Worm (Caenorhabditis elegans) whole organism, L2 larva: Measurements from ENCODE around the gene gst-7.

ENCODE experiments used
- C34F6.9 ChIP-seq: fragments of 150-350 bp; optimal IDR thresholded peaks from 2 replicates; lab custom pipeline; 2014; ENCODE audit warnings: missing biosample characterization, missing genetic modification characterization
- F13H6.1 ChIP-seq: sonication (generic microtip); optimal IDR thresholded peaks from 2 replicates; lab custom pipeline; 2016; ENCODE audit warnings: missing genetic modification characterization, missing compliant biosample characterization
- R02D3.7 ChIP-seq: fragments of 150-350 bp; optimal IDR thresholded peaks from 2 replicates; lab custom pipeline; 2014; ENCODE audit warnings: missing biosample characterization, missing genetic modification characterization
- Y55F3AM.14 ChIP-seq: fragments of 200-800 bp; sonication (Bioruptor generic); optimal IDR thresholded peaks from 2 replicates; lab custom pipeline; 2018; ENCODE audit warnings: mild to moderate bottlenecking, missing genetic modification characterization, missing compliant biosample characterization
- ZK546.5 ChIP-seq: sonication (generic microtip); optimal IDR thresholded peaks from 2 replicates; lab custom pipeline; 2017; ENCODE audit warnings: missing biosample characterization, missing genetic modification characterization
- alr-1 ChIP-seq: fragments of 150-350 bp; optimal IDR thresholded peaks from 2 replicates; lab custom pipeline; 2014; ENCODE audit warnings: missing biosample characterization, missing genetic modification characterization
- aly-2 ChIP-seq: fragments of 150-350 bp; optimal IDR thresholded peaks from 2 replicates; lab custom pipeline; 2014; ENCODE audit warnings: missing biosample characterization, missing genetic modification characterization
- ama-1 ChIP-seq: fragments of 150-350 bp; optimal IDR thresholded peaks from 2 replicates; lab custom pipeline; 2018; ENCODE audit warnings: inconsistent platforms
- blmp-1 ChIP-seq: sonication (generic microtip); optimal IDR thresholded peaks from 2 replicates; lab custom pipeline; 2017; ENCODE audit warnings: missing genetic modification characterization, mild to moderate bottlenecking, missing compliant biosample characterization, antibody characterized with exemption, moderate library complexity; ENCODE audit not compliant: insufficient read depth
- ceh-16 ChIP-seq: fragments of 150-350 bp; optimal IDR thresholded peaks from 2 replicates; lab custom pipeline; 2014; ENCODE audit warnings: missing biosample characterization, missing genetic modification characterization
- ceh-82 ChIP-seq: fragments of 150-350 bp; optimal IDR thresholded peaks from 2 replicates; lab custom pipeline; 2014; ENCODE audit warnings: missing biosample characterization, missing genetic modification characterization
- crh-2 ChIP-seq: sonication (generic microtip); optimal IDR thresholded peaks from 2 replicates; lab custom pipeline; 2017; ENCODE audit warnings: missing biosample characterization, missing genetic modification characterization
- dmd-4 ChIP-seq: sonication (generic microtip); optimal IDR thresholded peaks from 2 replicates; lab custom pipeline; 2017; ENCODE audit warnings: missing biosample characterization, missing genetic modification characterization
- egl-27 ChIP-seq: sonication (generic microtip); optimal IDR thresholded peaks from 3 replicates; lab custom pipeline; 2017; ENCODE audit warnings: missing biosample characterization, missing genetic modification reagents, missing genetic modification characterization
- elt-1 ChIP-seq: fragments of 150-350 bp; optimal IDR thresholded peaks from 2 replicates; lab custom pipeline; 2014; ENCODE audit warnings: missing biosample characterization, missing genetic modification characterization
- elt-3 ChIP-seq: sonication (generic microtip); optimal IDR thresholded peaks from 2 replicates; lab custom pipeline; 2017; ENCODE audit warnings: missing biosample characterization, missing genetic modification characterization
- fos-1 ChIP-seq: fragments of 150-350 bp; optimal IDR thresholded peaks from 2 replicates; lab custom pipeline; 2014; ENCODE audit warnings: missing biosample characterization, missing genetic modification characterization
- gmeb-1 ChIP-seq: fragments of 150-350 bp; optimal IDR thresholded peaks from 2 replicates; lab custom pipeline; 2014; ENCODE audit warnings: missing biosample characterization, missing genetic modification characterization
- lin-11 ChIP-seq: fragments of 150-350 bp; sonication (generic microtip); optimal IDR thresholded peaks from 2 replicates; lab custom pipeline; 2014; ENCODE audit warnings: missing biosample characterization, missing genetic modification characterization, inconsistent platforms, mixed read lengths
- lin-13 ChIP-seq: fragments of 150-350 bp; optimal IDR thresholded peaks from 2 replicates; lab custom pipeline; 2014; ENCODE audit warnings: missing biosample characterization, missing genetic modification reagents, missing genetic modification characterization
- lin-39 ChIP-seq: fragments of 150-350 bp; optimal IDR thresholded peaks from 2 replicates; lab custom pipeline; 2014; ENCODE audit warnings: missing biosample characterization, missing genetic modification reagents, missing genetic modification characterization
- lsy-2 ChIP-seq, 2 experiments: fragments of 150-350 bp in 1 of 2; sonication (generic microtip) in 1 of 2; optimal IDR thresholded peaks; 2 replicates each; lab custom pipeline; 2014 to 2017; ENCODE audit warnings: missing biosample characterization in 2 of 2, missing genetic modification characterization in 2 of 2
- mab-5 ChIP-seq: fragments of 150-350 bp; optimal IDR thresholded peaks from 2 replicates; lab custom pipeline; 2014; ENCODE audit warnings: missing biosample characterization, missing genetic modification characterization
- mbf-1 ChIP-seq: sonication (generic microtip); optimal IDR thresholded peaks from 2 replicates; lab custom pipeline; 2017; ENCODE audit warnings: missing biosample characterization, missing genetic modification characterization
- mdl-1 ChIP-seq, 2 experiments: fragments of 150-350 bp in 1 of 2; sonication (generic microtip) in 1 of 2; optimal IDR thresholded peaks; 2 replicates each; lab custom pipeline; 2017; ENCODE audit warnings: missing biosample characterization in 2 of 2, missing genetic modification characterization in 2 of 2
- nhr-10 ChIP-seq: sonication (generic microtip); optimal IDR thresholded peaks from 2 replicates; lab custom pipeline; 2017; ENCODE audit warnings: missing biosample characterization, missing genetic modification characterization
- nhr-11 ChIP-seq: fragments of 150-350 bp; optimal IDR thresholded peaks from 2 replicates; lab custom pipeline; 2014; ENCODE audit warnings: missing biosample characterization, missing genetic modification characterization
- nhr-12 ChIP-seq: fragments of 150-350 bp; optimal IDR thresholded peaks from 2 replicates; lab custom pipeline; 2014; ENCODE audit warnings: missing biosample characterization, missing genetic modification characterization
- nhr-129 ChIP-seq: fragments of 150-350 bp; optimal IDR thresholded peaks from 2 replicates; lab custom pipeline; 2014; ENCODE audit warnings: missing biosample characterization, missing genetic modification characterization
- nhr-21 ChIP-seq: fragments of 150-350 bp; optimal IDR thresholded peaks from 2 replicates; lab custom pipeline; 2014; ENCODE audit warnings: missing biosample characterization, missing genetic modification characterization
- nhr-23 ChIP-seq: fragments of 150-350 bp; optimal IDR thresholded peaks from 2 replicates; lab custom pipeline; 2014; ENCODE audit warnings: missing biosample characterization, missing genetic modification reagents, missing genetic modification characterization
- nhr-237 ChIP-seq: fragments of 150-350 bp; optimal IDR thresholded peaks from 2 replicates; lab custom pipeline; 2014; ENCODE audit warnings: missing biosample characterization, missing genetic modification characterization
- nhr-25 ChIP-seq: fragments of 150-350 bp; sonication (generic microtip); optimal IDR thresholded peaks from 3 replicates; lab custom pipeline; 2014; ENCODE audit warnings: missing biosample characterization, missing genetic modification characterization
- nhr-6 ChIP-seq: fragments of 150-350 bp; optimal IDR thresholded peaks from 2 replicates; lab custom pipeline; 2014; ENCODE audit warnings: missing biosample characterization, missing genetic modification characterization
- nhr-77 ChIP-seq: fragments of 150-350 bp; optimal IDR thresholded peaks from 2 replicates; lab custom pipeline; 2014; ENCODE audit warnings: missing biosample characterization, missing genetic modification characterization
- peb-1 ChIP-seq: fragments of 150-350 bp; optimal IDR thresholded peaks from 2 replicates; lab custom pipeline; 2014; ENCODE audit warnings: missing biosample characterization, missing genetic modification characterization
- sem-4 ChIP-seq: fragments of 150-350 bp; optimal IDR thresholded peaks from 2 replicates; lab custom pipeline; 2014; ENCODE audit warnings: missing biosample characterization, missing genetic modification reagents, missing genetic modification characterization
- skn-1 ChIP-seq: sonication (generic microtip); optimal IDR thresholded peaks from 2 replicates; lab custom pipeline; 2017; ENCODE audit warnings: missing biosample characterization, missing genetic modification characterization
- sma-3 ChIP-seq: sonication (generic microtip); optimal IDR thresholded peaks from 2 replicates; lab custom pipeline; 2016; ENCODE audit warnings: missing genetic modification reagents, missing genetic modification characterization, missing compliant biosample characterization
- sma-9 ChIP-seq, 2 experiments: fragments of 150-350 bp in 1 of 2; sonication (generic microtip) in 1 of 2; optimal IDR thresholded peaks; 2 replicates each; lab custom pipeline; 2014 to 2016; ENCODE audit warnings: missing genetic modification characterization in 2 of 2, mild to moderate bottlenecking in 1 of 2, missing biosample characterization in 1 of 2, missing compliant biosample characterization in 1 of 2, missing genetic modification reagents in 1 of 2, moderate library complexity in 1 of 2
- snpc-4 ChIP-seq: fragments of 150-350 bp; optimal IDR thresholded peaks from 2 replicates; lab custom pipeline; 2014; ENCODE audit warnings: missing biosample characterization, missing genetic modification characterization
- unc-39 ChIP-seq: fragments of 150-350 bp; optimal IDR thresholded peaks from 2 replicates; lab custom pipeline; 2014; ENCODE audit warnings: missing biosample characterization, missing genetic modification characterization
- unc-55 ChIP-seq: fragments of 150-350 bp; sonication (generic microtip); optimal IDR thresholded peaks from 3 replicates; lab custom pipeline; 2014; ENCODE audit warnings: missing biosample characterization, missing genetic modification reagents, missing genetic modification characterization
- unc-62 ChIP-seq: fragments of 150-350 bp; optimal IDR thresholded peaks from 2 replicates; lab custom pipeline; 2014; ENCODE audit warnings: missing biosample characterization, missing genetic modification reagents, missing genetic modification characterization
- zag-1 ChIP-seq: fragments of 150-350 bp; optimal IDR thresholded peaks from 2 replicates; lab custom pipeline; 2014; ENCODE audit warnings: missing biosample characterization, missing genetic modification characterization
- ztf-1 ChIP-seq: fragments of 200-800 bp; sonication (Bioruptor generic); conservative IDR thresholded peaks from 2 replicates; pipeline ENCODE4 v1.3.6; 2022; ENCODE audit warnings: missing genetic modification characterization, missing compliant biosample characterization
- ztf-11 ChIP-seq: sonication (generic microtip); optimal IDR thresholded peaks from 2 replicates; lab custom pipeline; 2017; ENCODE audit warnings: missing biosample characterization, missing genetic modification characterization
- ztf-4 ChIP-seq: fragments of 150-350 bp; optimal IDR thresholded peaks from 2 replicates; lab custom pipeline; 2014; ENCODE audit warnings: missing biosample characterization, missing genetic modification characterization

Gene gst-7

DNA sequence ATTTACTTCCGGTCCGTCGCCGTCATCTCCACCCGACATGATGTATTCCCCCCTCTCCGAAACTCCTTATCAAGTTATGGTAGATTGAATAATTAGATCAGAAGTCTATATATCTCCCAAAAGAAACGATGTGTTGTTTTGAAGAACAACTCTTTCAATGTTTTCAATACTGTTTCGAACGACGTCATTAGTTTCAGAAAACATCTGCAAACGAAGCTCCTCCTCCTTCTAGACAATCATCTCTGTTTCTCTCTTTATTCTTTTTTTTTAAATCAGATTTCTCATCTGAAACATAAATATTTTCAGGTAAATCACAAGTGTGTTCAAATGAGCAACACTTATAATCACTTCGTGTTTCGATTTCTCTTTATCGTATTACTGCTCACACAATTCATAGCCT lies 32.0 kb upstream of the gst-7 start, which contains the start of gene T23B7.3:
Gene T23B7.3 (plus strand): TSS at position 301 of the 400 bp plus-strand sequence.
- TF ChIP-seq lin-11 (tag; lab: Kevin White, UChicago) (no peak), fos-1 (tag; lab: Kevin White, UChicago) (no peak), F13H6.1 (tag; lab: Kevin White, UChicago) (no peak), lin-13 (GFP tag; lab: Kevin White, UChicago) (no peak), nhr-25 (no peak), ama-1 (lab: Kevin White, UChicago) (no peak), skn-1 (no peak), lsy-2 (tag; optimal IDR thresholded peaks at IDR 0.05; lab: Kevin White, UChicago) (no peak), nhr-10 (tag; lab: Kevin White, UChicago) (no peak), dmd-4 (no peak), aly-2 (tag; lab: Kevin White, UChicago) (no peak), nhr-237 (tag; lab: Kevin White, UChicago) (no peak), mdl-1 (tag; optimal IDR thresholded peaks at IDR 0.05; lab: Kevin White, UChicago) (no peak), mbf-1 (no peak), nhr-129 (no peak), elt-1 (tag; lab: Kevin White, UChicago) (no peak), ZK546.5 (tag; lab: Kevin White, UChicago) (no peak)
- TF ChIP-seq, all 48 proteins: peak for 0

DNA sequence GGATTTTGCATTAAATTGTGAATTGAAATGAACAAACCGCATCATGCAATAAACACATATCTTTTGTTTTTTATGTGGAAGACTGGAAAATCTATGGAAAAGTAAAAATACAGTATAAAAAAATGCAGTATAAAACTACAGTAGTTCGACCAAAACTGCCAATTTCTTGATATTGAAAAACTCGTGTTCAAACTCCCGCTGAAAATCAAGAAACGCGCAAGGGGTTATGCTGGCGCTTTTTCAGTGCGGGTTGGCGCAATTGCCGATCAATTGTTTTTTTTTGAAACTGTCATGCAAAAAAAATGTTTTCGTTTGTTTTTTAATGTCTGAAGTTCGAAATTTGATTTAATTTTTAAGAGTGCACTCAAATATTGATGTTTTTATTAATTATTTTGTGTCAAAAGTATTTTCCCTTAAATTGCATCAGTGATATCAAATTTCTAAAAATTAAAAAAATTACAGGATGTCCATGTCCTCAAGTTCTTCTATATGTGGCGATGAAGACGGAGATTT lies 30.2 kb upstream of the gst-7 start, which contains the start of gene dnj-9:
Gene dnj-9 (plus strand): TSS at position 463 of the 513 bp plus-strand sequence.
- peak; percentile 63 for TF ChIP-seq unc-62 (GFP tag; lab: Kevin White, UChicago)
- TF ChIP-seq R02D3.7 (tag; lab: Kevin White, UChicago), result peak; percentile 78
- TF ChIP-seq unc-39, result no peak
- TF ChIP-seq unc-55 (GFP tag; lab: Kevin White, UChicago), result peak; percentile 98
- TF ChIP-seq nhr-129, result peak; percentile 87
- peak; percentile 97 for TF ChIP-seq nhr-25
- TF ChIP-seq ama-1 (lab: Kevin White, UChicago), result peak; percentile 77
- no peak for TF ChIP-seq mbf-1
- peak; percentile 93 for TF ChIP-seq nhr-21 (tag; lab: Kevin White, UChicago)
- TF ChIP-seq sem-4 (tag; lab: Kevin White, UChicago), result peak; percentile 95
- peak; percentile 58 for TF ChIP-seq skn-1
- TF ChIP-seq elt-3 (tag; lab: Kevin White, UChicago), result no peak
- TF ChIP-seq aly-2 (tag; lab: Kevin White, UChicago), result no peak
- no peak for TF ChIP-seq nhr-23 (tag; lab: Kevin White, UChicago)
- peak; percentile 77 for TF ChIP-seq blmp-1 (tag; lab: Kevin White, UChicago)
- no peak for TF ChIP-seq lin-39 (tag; lab: Kevin White, UChicago)
- TF ChIP-seq nhr-11 (tag; lab: Kevin White, UChicago), result no peak
- TF ChIP-seq F13H6.1 (tag; lab: Kevin White, UChicago), result peak; percentile 96
- TF ChIP-seq gmeb-1 (tag; lab: Kevin White, UChicago), result peak; percentile 100
- no peak for TF ChIP-seq peb-1 (tag; lab: Kevin White, UChicago)
- TF ChIP-seq nhr-12, result peak; percentile 60
- TF ChIP-seq elt-1 (tag; lab: Kevin White, UChicago), result no peak
- TF ChIP-seq snpc-4 (tag; lab: Kevin White, UChicago), result peak; percentile 84
- TF ChIP-seq ztf-1 (GFP tag; lab: Robert Waterston, UW), result no peak
- peak; percentile 79 for TF ChIP-seq nhr-77 (tag; lab: Kevin White, UChicago)
- TF ChIP-seq lin-11 (tag; lab: Kevin White, UChicago), result peak; percentile 90
- peak; percentile 96 for TF ChIP-seq crh-2 (tag; lab: Kevin White, UChicago)
- TF ChIP-seq mdl-1 (tag; optimal IDR thresholded peaks at IDR 0.05; lab: Kevin White, UChicago), result peak in 1 of 2 experiments; percentile 62
- TF ChIP-seq egl-27, result peak; percentile 94
- peak; percentile 38 for TF ChIP-seq alr-1 (tag; lab: Kevin White, UChicago)
- TF ChIP-seq nhr-10 (tag; lab: Kevin White, UChicago), result peak; percentile 91
- peak; percentile 89 for TF ChIP-seq nhr-6 (tag; lab: Kevin White, UChicago)
- TF ChIP-seq Y55F3AM.14 (GFP tag; lab: Kevin White, UChicago), result no peak
- TF ChIP-seq zag-1 (tag; lab: Kevin White, UChicago), result peak; percentile 85
- peak; percentile 77 for TF ChIP-seq fos-1 (tag; lab: Kevin White, UChicago)
- no peak for TF ChIP-seq ztf-11
- peak; percentile 95 to 96 for TF ChIP-seq lsy-2 (tag; optimal IDR thresholded peaks at IDR 0.05; lab: Kevin White, UChicago)
- TF ChIP-seq mab-5 (tag; lab: Kevin White, UChicago), result peak; percentile 93
- TF ChIP-seq ceh-16, result peak; percentile 6
- peak; percentile 68 for TF ChIP-seq ZK546.5 (tag; lab: Kevin White, UChicago)
- TF ChIP-seq nhr-237 (tag; lab: Kevin White, UChicago), result peak; percentile 45
- TF ChIP-seq sma-9 (GFP tag; optimal IDR thresholded peaks at IDR 0.05; lab: Kevin White, UChicago), result peak; percentile 98
- TF ChIP-seq sma-9 (tag; optimal IDR thresholded peaks at IDR 0.05; lab: Kevin White, UChicago), result no peak
- peak; percentile 96 for TF ChIP-seq sma-3 (GFP tag; lab: Kevin White, UChicago)
- peak; percentile 95 for TF ChIP-seq lin-13 (GFP tag; lab: Kevin White, UChicago)
- peak; percentile 91 for TF ChIP-seq ztf-4 (tag; lab: Kevin White, UChicago)
- peak; percentile 63 for TF ChIP-seq dmd-4
- TF ChIP-seq ceh-82 (tag; lab: Kevin White, UChicago), result peak; percentile 43
- peak; percentile 98 for TF ChIP-seq C34F6.9 (tag; lab: Kevin White, UChicago)
